Fruit fly (Drosophila melanogaster): ENCODE results near the gene CG9592.

Gene CG9592

dm6 chr3L:14553891-14554303, 36.3 kb downstream of the CG9592 start:
- TF ChIP-seq fru (GFP tag; optimal IDR thresholded peaks at IDR 0.05): no peak
- no peak for TF ChIP-seq Jra (GFP tag; optimal IDR thresholded peaks at IDR 0.05)
- TF ChIP-seq Hr78 (GFP tag; optimal IDR thresholded peaks at IDR 0.05): no peak
- no peak for TF ChIP-seq tai (GFP tag; optimal IDR thresholded peaks at IDR 0.05)
- TF ChIP-seq CG9705 (GFP tag; optimal IDR thresholded peaks at IDR 0.05): no peak
- TF ChIP-seq jim (GFP tag; optimal IDR thresholded peaks at IDR 0.05): no peak
- no peak for TF ChIP-seq pan (optimal IDR thresholded peaks at IDR 0.05)

dm6 chr3L:14555052-14555451, 37.4 kb downstream of the CG9592 start:
- TF ChIP-seq Jra (GFP tag; optimal IDR thresholded peaks at IDR 0.05) (no peak), Rel (GFP tag; optimal IDR thresholded peaks at IDR 0.05) (no peak), Rel (tag; optimal IDR thresholded peaks at IDR 0.05) (no peak), ey (GFP tag; optimal IDR thresholded peaks at IDR 0.05) (no peak), psq (GFP tag; optimal IDR thresholded peaks at IDR 0.05) (no peak)

dm6 chr3L:14556177-14556576, 38.6 kb downstream of the CG9592 start:
- TF ChIP-seq Myc (optimal IDR thresholded peaks at IDR 0.05) (no peak), GATAd (GFP tag; optimal IDR thresholded peaks at IDR 0.05) (no peak), Jra (GFP tag; optimal IDR thresholded peaks at IDR 0.05) (no peak), CG32264 (GFP tag; optimal IDR thresholded peaks at IDR 0.05) (no peak), CG9705 (GFP tag; optimal IDR thresholded peaks at IDR 0.05) (no peak), Rel (GFP tag; optimal IDR thresholded peaks at IDR 0.05) (no peak), Rel (tag; optimal IDR thresholded peaks at IDR 0.05) (no peak), CrebA (GFP tag; optimal IDR thresholded peaks at IDR 0.05; ENCODE audit: borderline replicate concordance) (no peak), usp (GFP tag; optimal IDR thresholded peaks at IDR 0.05) (no peak), dsf (GFP tag; optimal IDR thresholded peaks at IDR 0.05; ENCODE audit: borderline replicate concordance) (no peak), Hnf4 (GFP tag; optimal IDR thresholded peaks at IDR 0.05) (no peak), Hr78 (GFP tag; optimal IDR thresholded peaks at IDR 0.05) (no peak), Hr83 (GFP tag; optimal IDR thresholded peaks at IDR 0.05; ENCODE audit: poor library complexity, severe bottlenecking) (no peak), lola (GFP tag; optimal IDR thresholded peaks at IDR 0.05) (no peak), sage (GFP tag; optimal IDR thresholded peaks at IDR 0.05) (no peak), ey (GFP tag; optimal IDR thresholded peaks at IDR 0.05) (no peak), Abd-B (GFP tag; optimal IDR thresholded peaks at IDR 0.05) (no peak), dl (GFP tag; optimal IDR thresholded peaks at IDR 0.05; ENCODE audit: insufficient read depth in 1 of 2, partially characterized antibody in 2 of 2) (no peak), OdsH (GFP tag; optimal IDR thresholded peaks at IDR 0.05) (no peak)

DNA sequence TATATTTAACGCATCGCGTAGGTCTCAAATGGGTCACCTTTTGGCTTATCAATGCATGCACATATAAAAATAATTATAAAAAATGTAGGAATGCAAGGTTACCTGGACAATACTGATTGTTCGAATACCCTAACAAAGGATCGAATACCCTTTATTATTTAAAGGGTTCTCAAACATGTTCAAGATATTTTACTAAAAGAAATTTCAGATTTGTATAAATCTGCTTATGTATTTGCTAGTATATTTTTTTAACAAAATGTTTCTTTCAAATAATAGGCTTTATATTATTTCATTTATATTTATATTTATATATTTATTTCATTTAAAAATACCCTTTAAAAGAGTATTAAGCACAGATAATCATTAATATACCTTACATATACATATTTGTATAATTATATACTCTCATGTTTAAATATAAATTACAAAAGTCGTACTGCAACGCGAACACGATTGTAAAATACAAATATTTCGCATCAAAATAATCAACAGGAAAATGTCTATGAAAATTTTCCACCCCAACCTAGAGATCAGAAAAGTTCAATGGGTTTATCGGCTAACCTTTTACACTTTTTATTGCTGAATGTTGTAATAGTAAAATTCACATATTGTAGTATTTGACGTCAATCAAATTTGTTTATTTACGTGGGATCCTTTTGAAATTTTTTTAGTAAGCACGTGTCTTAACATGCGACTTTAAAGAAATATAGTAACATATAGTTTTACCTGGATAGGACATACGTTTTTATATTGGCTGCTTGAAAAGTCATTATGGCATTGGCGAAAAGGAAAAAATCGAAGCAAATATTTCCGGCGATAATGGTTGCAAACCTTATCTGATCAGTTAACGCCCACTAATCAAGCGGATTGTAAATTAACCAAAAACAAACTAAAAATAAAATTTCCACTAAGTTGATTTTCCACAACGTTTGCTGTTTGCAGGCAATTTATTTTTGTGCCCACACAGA, 39.4 kb downstream of the CG9592 start:
- TF ChIP-seq GATAd (GFP tag; optimal IDR thresholded peaks at IDR 0.05) (no peak), br (GFP tag; optimal IDR thresholded peaks at IDR 0.05) (no peak), usp (GFP tag; optimal IDR thresholded peaks at IDR 0.05) (no peak), HLH106 (tag; optimal IDR thresholded peaks at IDR 0.05) (peak; percentile 36)

- no peak for TF ChIP-seq foxo (GFP tag; optimal IDR thresholded peaks at IDR 0.05)
- TF ChIP-seq Vsx2 (GFP tag; optimal IDR thresholded peaks at IDR 0.05; ENCODE audit: partially characterized antibody): no peak
- no peak for TF ChIP-seq dmrt93B (GFP tag; optimal IDR thresholded peaks at IDR 0.05)
- no peak for TF ChIP-seq HLH106 (tag; optimal IDR thresholded peaks at IDR 0.05)
- no peak for TF ChIP-seq lola (GFP tag; optimal IDR thresholded peaks at IDR 0.05)
- TF ChIP-seq Sp1 (GFP tag; optimal IDR thresholded peaks at IDR 0.05): no peak
- no peak for TF ChIP-seq sage (GFP tag; optimal IDR thresholded peaks at IDR 0.05)
- TF ChIP-seq Rel (GFP tag; optimal IDR thresholded peaks at IDR 0.05): no peak
- TF ChIP-seq Rel (tag; optimal IDR thresholded peaks at IDR 0.05): no peak
- no peak for TF ChIP-seq CrebA (GFP tag; optimal IDR thresholded peaks at IDR 0.05; ENCODE audit: borderline replicate concordance)
- no peak for TF ChIP-seq rgr (GFP tag; optimal IDR thresholded peaks at IDR 0.05)
- TF ChIP-seq brk (GFP tag; optimal IDR thresholded peaks at IDR 0.05): no peak
- no peak for TF ChIP-seq Hnf4 (GFP tag; optimal IDR thresholded peaks at IDR 0.05)
- no peak for TF ChIP-seq jim (GFP tag; optimal IDR thresholded peaks at IDR 0.05)
- TF ChIP-seq Dif (GFP tag; optimal IDR thresholded peaks at IDR 0.05; ENCODE audit: partially characterized antibody): no peak
- TF ChIP-seq Hr78 (GFP tag; optimal IDR thresholded peaks at IDR 0.05): no peak
- no peak for TF ChIP-seq CG9705 (GFP tag; optimal IDR thresholded peaks at IDR 0.05)
- TF ChIP-seq N (GFP tag; optimal IDR thresholded peaks at IDR 0.05): no peak
- TF ChIP-seq GATAd (GFP tag; optimal IDR thresholded peaks at IDR 0.05): no peak
- no peak for TF ChIP-seq CG32264 (GFP tag; optimal IDR thresholded peaks at IDR 0.05)
- TF ChIP-seq dsf (GFP tag; optimal IDR thresholded peaks at IDR 0.05; ENCODE audit: borderline replicate concordance): no peak
Observed at dm6 chr3L:14558018-14558417, 40.4 kb downstream of the CG9592 start.

Measured in whole organism, wandering third instar larva.